Fruit fly (Drosophila melanogaster) whole organism, embryonic: Measurements from ENCODE around the gene Synd.
A peak's percentile ranks its signal among the peaks of the same experiment; 100 is the strongest.

ENCODE experiments used
- Antp ChIP-seq: fragments of 200-800 bp; sonication (Bioruptor generic); optimal IDR thresholded peaks from 3 replicates; lab custom pipeline; 2016; ENCODE audit warnings: missing biosample characterization, missing genetic modification characterization
- CG10267 ChIP-seq: fragments of 200-800 bp; sonication (Bioruptor generic); optimal IDR thresholded peaks from 2 replicates; lab custom pipeline; 2018; ENCODE audit warnings: missing biosample characterization, mild to moderate bottlenecking, missing genetic modification characterization, moderate library complexity
- CG10979 ChIP-seq: fragments of 200-800 bp; sonication (Bioruptor generic); optimal IDR thresholded peaks from 2 replicates; lab custom pipeline; 2018; ENCODE audit warnings: missing biosample characterization, mild to moderate bottlenecking, missing genetic modification characterization, moderate library complexity
- CG11247 ChIP-seq: fragments of 200-800 bp; sonication (Bioruptor generic); IDR thresholded peaks from 2 replicates; pipeline ENCODE4 v1.3.6; 2022; ENCODE audit warnings: missing biosample characterization, missing genetic modification characterization
- CG11560 ChIP-seq: fragments of 200-800 bp; sonication (Bioruptor generic); IDR thresholded peaks from 3 replicates; pipeline ENCODE4 v1.3.6; 2022; ENCODE audit warnings: missing biosample characterization, missing genetic modification characterization
- CG14965 ChIP-seq: fragments of 200-800 bp; sonication (Bioruptor generic); optimal IDR thresholded peaks from 2 replicates; lab custom pipeline; 2016; ENCODE audit warnings: missing biosample characterization, missing genetic modification characterization, borderline replicate concordance
- CG15011 ChIP-seq: fragments of 200-800 bp; sonication (Bioruptor generic); optimal IDR thresholded peaks from 3 replicates; lab custom pipeline; 2018; ENCODE audit warnings: missing biosample characterization, mild to moderate bottlenecking, missing genetic modification characterization
- CG15696 ChIP-seq: fragments of 200-800 bp; sonication (Bioruptor generic); optimal IDR thresholded peaks from 2 replicates; lab custom pipeline; 2019; ENCODE audit warnings: missing biosample characterization, mild to moderate bottlenecking, missing genetic modification characterization, moderate library complexity
- CG16779 ChIP-seq: fragments of 200-800 bp; sonication (Bioruptor generic); IDR thresholded peaks from 2 replicates; pipeline ENCODE4 v1.3.6; 2022; ENCODE audit warnings: missing biosample characterization, missing genetic modification characterization
- CG17359 ChIP-seq: fragments of 200-800 bp; sonication (Bioruptor generic); optimal IDR thresholded peaks from 3 replicates; lab custom pipeline; 2018; ENCODE audit warnings: missing biosample characterization, mild to moderate bottlenecking, missing genetic modification characterization, moderate library complexity
- CG17385 ChIP-seq: fragments of 200-800 bp; sonication (Bioruptor generic); optimal IDR thresholded peaks from 3 replicates; lab custom pipeline; 2018; ENCODE audit warnings: missing biosample characterization, mild to moderate bottlenecking, missing genetic modification characterization
- CG17802 ChIP-seq: fragments of 200-800 bp; sonication (Bioruptor generic); optimal IDR thresholded peaks from 2 replicates; lab custom pipeline; 2018; ENCODE audit warnings: missing biosample characterization, mild to moderate bottlenecking, missing genetic modification characterization, moderate library complexity
- CG2199 ChIP-seq: fragments of 200-800 bp; sonication (Bioruptor generic); IDR thresholded peaks from 3 replicates; pipeline ENCODE4 v1.3.6; 2022; ENCODE audit warnings: missing biosample characterization, missing genetic modification characterization
- CG2712 ChIP-seq: fragments of 200-800 bp; optimal IDR thresholded peaks from 3 replicates; lab custom pipeline; 2019; ENCODE audit warnings: missing biosample characterization, mild to moderate bottlenecking, missing genetic modification characterization, moderate library complexity
- CG31388 ChIP-seq: fragments of 200-800 bp; sonication (Bioruptor generic); optimal IDR thresholded peaks from 2 replicates; lab custom pipeline; 2016; ENCODE audit warnings: missing biosample characterization, missing genetic modification characterization
- CG4617 ChIP-seq: fragments of 200-800 bp; sonication (Bioruptor generic); optimal IDR thresholded peaks from 3 replicates; lab custom pipeline; 2016; ENCODE audit warnings: missing biosample characterization, missing genetic modification characterization, borderline replicate concordance
- CG4854 ChIP-seq: fragments of 200-800 bp; sonication (Bioruptor generic); optimal IDR thresholded peaks from 2 replicates; lab custom pipeline; 2016; ENCODE audit warnings: missing biosample characterization, missing genetic modification characterization, inconsistent platforms
- CG6272 ChIP-seq: fragments of 200-800 bp; sonication (Bioruptor generic); IDR thresholded peaks from 2 replicates; pipeline ENCODE4 v1.3.6; 2022; ENCODE audit warnings: missing biosample characterization, missing genetic modification characterization
- CG6791 ChIP-seq: fragments of 200-800 bp; sonication (Bioruptor generic); IDR thresholded peaks from 3 replicates; pipeline ENCODE4 v1.3.6; 2022; ENCODE audit warnings: missing biosample characterization, missing genetic modification characterization; ENCODE audit not compliant: partially characterized antibody
- CG7745 ChIP-seq: fragments of 200-800 bp; sonication (Bioruptor generic); optimal IDR thresholded peaks from 2 replicates; lab custom pipeline; 2018; ENCODE audit warnings: missing biosample characterization, mild to moderate bottlenecking, missing genetic modification characterization, moderate library complexity
- CG9609 ChIP-seq: fragments of 200-800 bp; sonication (Bioruptor generic); optimal IDR thresholded peaks from 3 replicates; lab custom pipeline; 2016; ENCODE audit warnings: missing biosample characterization, missing genetic modification characterization
- Deaf1 ChIP-seq: fragments of 200-800 bp; optimal IDR thresholded peaks from 3 replicates; lab custom pipeline; 2019; ENCODE audit warnings: missing biosample characterization, mild to moderate bottlenecking, missing genetic modification characterization, moderate library complexity
- Dip2 ChIP-seq: fragments of 200-800 bp; sonication (Bioruptor generic); IDR thresholded peaks from 2 replicates; pipeline ENCODE4 v1.3.6; 2022; ENCODE audit warnings: missing biosample characterization, missing genetic modification characterization
- Dll ChIP-seq: fragments of 200-800 bp; sonication (Bioruptor generic); IDR thresholded peaks from 4 replicates; pipeline ENCODE4 v1.3.6; 2022; ENCODE audit warnings: missing biosample characterization, missing genetic modification characterization; ENCODE audit not compliant: partially characterized antibody
- Eip74EF ChIP-seq, 2 experiments: fragments of 200-800 bp in 1 of 2; fragments of >200 bp in 1 of 2; sonication (Bioruptor generic) in 1 of 2; optimal IDR thresholded peaks; 2 replicates each; lab custom pipeline; 2017 to 2019; ENCODE audit warnings: missing biosample characterization in 2 of 2, missing genetic modification characterization in 2 of 2, mild to moderate bottlenecking in 1 of 2, moderate library complexity in 1 of 2
- Ets65A ChIP-seq: fragments of 200-800 bp; sonication (Bioruptor generic); peaks from one replicate; lab custom pipeline; 2016; ENCODE audit warnings: missing biosample characterization, missing genetic modification characterization
- H2.0 ChIP-seq: fragments of 200-800 bp; sonication (Bioruptor generic); IDR thresholded peaks from 2 replicates; pipeline ENCODE4 v1.3.6; 2022; ENCODE audit warnings: missing biosample characterization, missing genetic modification characterization
- MTF-1 ChIP-seq: fragments of 200-800 bp; sonication (Bioruptor generic); optimal IDR thresholded peaks from 2 replicates; lab custom pipeline; 2018; ENCODE audit warnings: missing biosample characterization, mild to moderate bottlenecking, missing genetic modification characterization, borderline replicate concordance
- Ptx1 ChIP-seq: fragments of 200-800 bp; sonication (Bioruptor generic); IDR thresholded peaks from 2 replicates; pipeline ENCODE4 v1.3.6; 2022; ENCODE audit warnings: missing biosample characterization, missing genetic modification characterization
- Scr ChIP-seq: fragments of 200-800 bp; sonication (Bioruptor generic); IDR thresholded peaks from 2 replicates; pipeline ENCODE4 v1.3.6; 2022; ENCODE audit warnings: missing biosample characterization, missing genetic modification characterization; ENCODE audit not compliant: partially characterized antibody
- Tbp ChIP-seq: fragments of >200 bp; optimal IDR thresholded peaks from 2 replicates; lab custom pipeline; 2018; ENCODE audit warnings: missing biosample characterization, missing genetic modification characterization
- Xrp1 ChIP-seq: fragments of 200-800 bp; sonication (Bioruptor generic); IDR thresholded peaks from 2 replicates; pipeline ENCODE4 v1.3.6; 2022; ENCODE audit warnings: missing biosample characterization, missing genetic modification characterization
- abd-A ChIP-seq: fragments of 200-800 bp; sonication (Bioruptor generic); optimal IDR thresholded peaks from 3 replicates; lab custom pipeline; 2019; ENCODE audit warnings: missing biosample characterization, mild to moderate bottlenecking, missing genetic modification characterization, moderate library complexity
- br ChIP-seq: fragments of >200 bp; optimal IDR thresholded peaks from 2 replicates; lab custom pipeline; 2017
- cad ChIP-seq: fragments of >200 bp; optimal IDR thresholded peaks from 2 replicates; lab custom pipeline; 2017; ENCODE audit warnings: missing biosample characterization, missing genetic modification characterization
- chn ChIP-seq: fragments of 200-800 bp; sonication (Bioruptor generic); optimal IDR thresholded peaks from 2 replicates; lab custom pipeline; 2016; ENCODE audit warnings: missing biosample characterization, missing genetic modification characterization
- dpn ChIP-seq, 2 experiments: fragments of 200-800 bp; sonication (Bioruptor generic); optimal IDR thresholded peaks; 3 replicates each; lab custom pipeline; 2016; ENCODE audit warnings: missing biosample characterization in 2 of 2, missing genetic modification characterization in 2 of 2
- fd64A ChIP-seq: fragments of 200-800 bp; sonication (Bioruptor generic); optimal IDR thresholded peaks from 3 replicates; lab custom pipeline; 2018; ENCODE audit warnings: missing biosample characterization, mild to moderate bottlenecking, missing genetic modification characterization
- jing ChIP-seq: fragments of 200-800 bp; sonication (Bioruptor generic); optimal IDR thresholded peaks from 2 replicates; lab custom pipeline; 2018; ENCODE audit warnings: missing biosample characterization, mild to moderate bottlenecking, missing genetic modification characterization
- kah ChIP-seq: fragments of 200-800 bp; sonication (Bioruptor generic); optimal IDR thresholded peaks from 2 replicates; lab custom pipeline; 2018; ENCODE audit warnings: missing biosample characterization, mild to moderate bottlenecking, missing genetic modification characterization
- klu ChIP-seq: fragments of 200-800 bp; sonication (Bioruptor generic); IDR thresholded peaks from 2 replicates; pipeline ENCODE4 v1.3.6; 2022; ENCODE audit warnings: missing biosample characterization, missing genetic modification characterization
- knrl ChIP-seq: fragments of 200-800 bp; sonication (Bioruptor generic); IDR thresholded peaks from 3 replicates; pipeline ENCODE4 v1.3.6; 2022; ENCODE audit warnings: missing biosample characterization, missing genetic modification characterization; ENCODE audit not compliant: partially characterized antibody
- nom ChIP-seq: fragments of 200-800 bp; sonication (Bioruptor generic); optimal IDR thresholded peaks from 2 replicates; lab custom pipeline; 2017; ENCODE audit warnings: missing biosample characterization, missing genetic modification characterization, mild to moderate bottlenecking, moderate library complexity, missing genetic modification reagents
- org-1 ChIP-seq: fragments of 200-800 bp; sonication (Bioruptor generic); optimal IDR thresholded peaks from 2 replicates; lab custom pipeline; 2017; ENCODE audit warnings: missing biosample characterization, missing genetic modification characterization
- pan ChIP-seq, 4 experiments: fragments of >200 bp in 3 of 4; fragments of 200-800 bp in 1 of 4; sonication (Bioruptor generic) in 1 of 4; optimal IDR thresholded peaks in 3 of 4; IDR thresholded peaks in 1 of 4; 2 replicates each; pipeline versions ENCODE4 v1.3.6 to Lab custom; 2017 to 2022; ENCODE audit warnings: missing biosample characterization in 2 of 4, missing genetic modification characterization in 2 of 4, mixed read lengths in 1 of 4
- rib ChIP-seq: fragments of 200-800 bp; sonication (Bioruptor generic); IDR thresholded peaks from 2 replicates; pipeline ENCODE4 v1.3.6; 2022; ENCODE audit warnings: missing biosample characterization, missing genetic modification characterization
- sqz ChIP-seq: fragments of 200-800 bp; sonication (Bioruptor generic); optimal IDR thresholded peaks from 3 replicates; lab custom pipeline; 2018; ENCODE audit warnings: missing biosample characterization, mild to moderate bottlenecking, missing genetic modification characterization
- tin ChIP-seq: fragments of 200-800 bp; sonication (Bioruptor generic); optimal IDR thresholded peaks from 3 replicates; lab custom pipeline; 2016; ENCODE audit warnings: missing biosample characterization, missing genetic modification characterization
- wek ChIP-seq: fragments of 200-800 bp; sonication (Bioruptor generic); optimal IDR thresholded peaks from 3 replicates; lab custom pipeline; 2018; ENCODE audit warnings: missing biosample characterization, mild to moderate bottlenecking, missing genetic modification characterization, moderate library complexity
- yki ChIP-seq: fragments of >200 bp; optimal IDR thresholded peaks from 3 replicates; lab custom pipeline; 2018

Synd gene

dm6 chr3R:20850395-20851039 is 17.9 kb downstream of the Synd start, which contains the start of gene RpS30 (continued):
- peak; percentile 74 for TF ChIP-seq CG4617 (GFP tag; lab: Kevin White, UChicago)
- TF ChIP-seq Ptx1 (GFP tag; lab: Robert Waterston, UW), result no peak
- no peak for TF ChIP-seq Antp (GFP tag; lab: Kevin White, UChicago)
- no peak for TF ChIP-seq Deaf1 (tag; lab: Kevin White, UChicago)
- peak; percentile 93 for TF ChIP-seq Ets65A (GFP tag; lab: Kevin White, UChicago)
- no peak for TF ChIP-seq pan (optimal IDR thresholded peaks at IDR 0.05; lab: Kevin White, UChicago)
- TF ChIP-seq pan (GFP tag; optimal IDR thresholded peaks at IDR 0.05 in 1 of 2, IDR thresholded peaks at IDR 0.05 in 1 of 2), result no peak
- no peak for TF ChIP-seq klu (GFP tag; lab: Robert Waterston, UW)
- TF ChIP-seq yki (lab: Kevin White, UChicago), result no peak
- no peak for TF ChIP-seq sqz
- TF ChIP-seq br (lab: Kevin White, UChicago), result no peak
- peak; percentile 80; the same call in 2 of the 3 replicates for TF ChIP-seq CG11560 (tag; lab: Robert Waterston, UW)
- no peak for TF ChIP-seq CG15011 (GFP tag; lab: Kevin White, UChicago)
- no peak for TF ChIP-seq CG31388 (GFP tag; lab: Kevin White, UChicago)
- TF ChIP-seq rib (GFP tag; lab: Robert Waterston, UW), result 0 out of 2 replicates have a peak, but pooled peaks have one; percentile 41
- no peak for TF ChIP-seq MTF-1 (GFP tag; lab: Kevin White, UChicago)
- TF ChIP-seq CG15696 (tag; lab: Kevin White, UChicago), result peak; percentile 44
- no peak for TF ChIP-seq fd64A (GFP tag; lab: Kevin White, UChicago)
- peak in 1 of 2 experiments; percentile 4 for TF ChIP-seq Eip74EF (GFP tag; optimal IDR thresholded peaks at IDR 0.05; lab: Kevin White, UChicago)
- peak; percentile 29 to 46 for TF ChIP-seq dpn (GFP tag; optimal IDR thresholded peaks at IDR 0.05; lab: Kevin White, UChicago)
- peak; percentile 11 for TF ChIP-seq CG10979 (tag; lab: Kevin White, UChicago)
- no peak for TF ChIP-seq wek
- TF ChIP-seq Dll (GFP tag; lab: Robert Waterston, UW), result peak; percentile 95
- 0 out of 2 replicates have a peak, but pooled peaks have one; percentile 10 for TF ChIP-seq CG16779 (GFP tag; lab: Robert Waterston, UW)
- no peak for TF ChIP-seq nom (GFP tag; lab: Kevin White, UChicago)
- TF ChIP-seq CG2199, result no peak
- no peak for TF ChIP-seq Xrp1 (GFP tag; lab: Robert Waterston, UW)
- TF ChIP-seq CG2712 (tag; lab: Kevin White, UChicago), result peak; percentile 71
- TF ChIP-seq CG7745 (tag; lab: Kevin White, UChicago), result no peak
- TF ChIP-seq H2.0 (GFP tag; lab: Robert Waterston, UW), result no peak
- no peak for TF ChIP-seq CG17802
- TF ChIP-seq CG10267 (tag; lab: Kevin White, UChicago), result peak; percentile 74
- TF ChIP-seq abd-A (tag; lab: Kevin White, UChicago), result no peak
- TF ChIP-seq CG6791 (GFP tag; lab: Robert Waterston, UW), result peak; percentile 97
- TF ChIP-seq org-1 (GFP tag; lab: Kevin White, UChicago), result no peak
- no peak for TF ChIP-seq CG11247
- TF ChIP-seq CG17359 (tag; lab: Kevin White, UChicago), result peak; percentile 28
- TF ChIP-seq CG17385, result no peak
- TF ChIP-seq chn (GFP tag; lab: Kevin White, UChicago), result no peak
- TF ChIP-seq Dip2 (GFP tag; lab: Robert Waterston, UW), result no peak
- TF ChIP-seq knrl (GFP tag; lab: Robert Waterston, UW), result peak; percentile 96
- TF ChIP-seq jing, result no peak
- TF ChIP-seq CG14965 (GFP tag; lab: Kevin White, UChicago), result no peak
- no peak for TF ChIP-seq kah (GFP tag; lab: Kevin White, UChicago)
- TF ChIP-seq Scr (GFP tag; lab: Robert Waterston, UW), result peak; percentile 95
- TF ChIP-seq Tbp (GFP tag; lab: Kevin White, UChicago), result no peak
- TF ChIP-seq CG6272, result no peak
- TF ChIP-seq CG9609, result peak; percentile 26
- no peak for TF ChIP-seq tin (GFP tag; lab: Kevin White, UChicago)
- no peak for TF ChIP-seq cad (GFP tag; lab: Kevin White, UChicago)
- TF ChIP-seq CG4854 (GFP tag; lab: Kevin White, UChicago), result peak; percentile 33
